Fruit fly (Drosophila melanogaster) whole organism, embryonic: ENCODE measurements around the gene Wwox.

Source experiments
- CG4707 ChIP-seq: fragments of 200-800 bp; sonication (Bioruptor generic); optimal IDR thresholded peaks from 2 replicates; lab custom pipeline; 2018; ENCODE audit warnings: missing biosample characterization, mild to moderate bottlenecking, missing genetic modification characterization, moderate library complexity
- CG8089 ChIP-seq: fragments of 200-800 bp; sonication (Bioruptor generic); optimal IDR thresholded peaks from 3 replicates; lab custom pipeline; 2016; ENCODE audit warnings: missing biosample characterization, missing genetic modification characterization
- E2f2 ChIP-seq: fragments of 200-800 bp; sonication (Bioruptor generic); IDR thresholded peaks from 2 replicates; pipeline ENCODE4 v1.3.6; 2022; ENCODE audit warnings: missing biosample characterization, missing genetic modification characterization
- H15 ChIP-seq: fragments of 200-800 bp; sonication (Bioruptor generic); IDR thresholded peaks from 3 replicates; pipeline ENCODE4 v1.3.6; 2022; ENCODE audit warnings: missing biosample characterization, missing genetic modification characterization
- aop ChIP-seq: fragments of 200-800 bp; sonication (Bioruptor generic); IDR thresholded peaks from 2 replicates; pipeline ENCODE4 v1.3.6; 2022; ENCODE audit warnings: missing biosample characterization, missing genetic modification characterization
- gsb ChIP-seq: fragments of 200-800 bp; sonication (Bioruptor generic); IDR thresholded peaks from 2 replicates; pipeline ENCODE4 v1.3.6; 2022; ENCODE audit warnings: missing biosample characterization, missing genetic modification characterization
- usp ChIP-seq: fragments of >200 bp; optimal IDR thresholded peaks from 2 replicates; lab custom pipeline; 2017; ENCODE audit warnings: missing biosample characterization, missing genetic modification characterization

DNA sequence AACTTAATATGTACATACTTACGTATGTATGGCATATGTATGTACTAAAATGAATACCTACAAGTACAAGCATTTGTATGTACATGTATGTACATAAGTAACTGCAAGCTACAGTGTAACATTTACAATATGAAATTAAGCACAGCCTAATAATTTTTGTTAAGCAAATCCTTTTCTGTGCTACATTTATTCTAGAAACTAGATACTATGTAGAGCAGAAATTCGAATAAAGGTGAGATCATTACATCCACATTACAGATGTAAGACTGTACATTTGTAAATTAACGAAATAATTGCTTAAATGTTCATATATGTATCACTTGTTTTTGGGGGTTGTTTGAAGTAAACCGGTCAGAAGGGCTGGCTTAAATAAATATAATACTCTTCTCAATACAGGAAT is 12.1 kb downstream of the Wwox start:
- TF ChIP-seq CG8089 (GFP tag; lab: Kevin White, UChicago) (no peak), gsb (0 out of 2 replicates have a peak, but pooled peaks have one; percentile 12), aop (GFP tag; lab: Robert Waterston, UW) (no peak), CG4707 (GFP tag; lab: Kevin White, UChicago) (no peak), E2f2 (GFP tag; lab: Robert Waterston, UW) (no peak), usp (GFP tag; lab: Kevin White, UChicago) (no peak), H15 (GFP tag; lab: Robert Waterston, UW) (no peak)
